Worm (Caenorhabditis elegans) whole organism, early embryonic: ENCODE results near the gene lin-31.

ENCODE experiments used
- hnd-1 ChIP-seq: sonication (generic microtip); optimal IDR thresholded peaks from 2 replicates; lab custom pipeline; 2016; ENCODE audit warnings: missing genetic modification characterization, missing compliant biosample characterization
- sea-1 ChIP-seq: fragments of 200-800 bp; sonication (Bioruptor generic); conservative IDR thresholded peaks from 2 replicates; pipeline ENCODE4 v1.3.6; 2022; ENCODE audit warnings: missing genetic modification characterization, missing compliant biosample characterization

ce11 chrII:3980373-3980772 is 2.0 kb upstream of the lin-31 start:
- no peak for TF ChIP-seq hnd-1 (tag; lab: Kevin White, UChicago)
- no peak for TF ChIP-seq sea-1 (GFP tag; lab: Robert Waterston, UW)
